Fruit fly (Drosophila melanogaster): ENCODE measurements around the gene PIG-Wb.

The PIG-Wb gene

dm6 chr3L:1756143-1756542 lies 18.2 kb upstream of the PIG-Wb start, which contains the start of gene CG8001:
TSS of gene CG8001 (plus strand) at chr3L:1756159.
- TF ChIP-seq toe (GFP tag; optimal IDR thresholded peaks at IDR 0.05) (no peak), ovo (GFP tag; optimal IDR thresholded peaks at IDR 0.05) (no peak), cnc (optimal IDR thresholded peaks at IDR 0.05) (no peak), CG7101 (tag; optimal IDR thresholded peaks at IDR 0.05) (no peak), CG7045 (GFP tag; optimal IDR thresholded peaks at IDR 0.05) (no peak), CG11617 (GFP tag; optimal IDR thresholded peaks at IDR 0.05) (no peak), Mnt (GFP tag; optimal IDR thresholded peaks at IDR 0.05) (no peak), CG5204 (GFP tag; optimal IDR thresholded peaks at IDR 0.05) (no peak), pad (GFP tag; optimal IDR thresholded peaks at IDR 0.05) (no peak), bab1 (GFP tag; optimal IDR thresholded peaks at IDR 0.05) (no peak), Crg-1 (GFP tag; optimal IDR thresholded peaks at IDR 0.05) (no peak), kay (GFP tag; ENCODE audit: borderline replicate concordance) (no peak), Hr96 (GFP tag; optimal IDR thresholded peaks at IDR 0.05) (no peak), CG12768 (GFP tag; optimal IDR thresholded peaks at IDR 0.05) (no peak)

DNA sequence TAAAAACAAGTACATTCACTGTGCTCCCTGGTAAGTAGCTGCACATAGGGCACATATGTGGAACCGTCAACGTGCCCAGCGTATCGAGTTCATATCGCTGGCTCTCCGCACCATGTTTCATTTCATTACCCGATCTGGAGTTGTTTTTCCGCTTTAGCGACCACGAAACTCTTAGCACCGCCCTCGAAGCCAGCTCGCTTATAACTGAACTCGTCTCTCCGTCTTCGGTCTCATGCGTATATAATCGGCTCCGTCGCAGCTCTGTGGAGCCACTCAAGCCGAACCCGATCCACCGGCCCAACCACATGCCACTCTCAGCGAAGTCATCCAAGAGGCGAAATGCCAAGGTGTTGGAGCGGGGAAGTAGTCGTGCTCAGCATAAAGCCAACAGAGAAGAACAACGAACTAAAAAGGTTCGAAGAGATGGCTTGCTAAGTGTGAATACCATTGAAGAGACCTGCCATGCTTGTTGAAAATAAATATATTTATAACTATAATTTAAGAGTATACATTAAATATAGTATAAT lies 17.6 kb upstream of the PIG-Wb start, which contains the start of gene Cht2:
Gene Cht2, minus strand, starts transcription at position 477 of the 527 bp plus-strand sequence.
- TF ChIP-seq CG12768 (GFP tag; optimal IDR thresholded peaks at IDR 0.05) (no peak), toe (GFP tag; optimal IDR thresholded peaks at IDR 0.05) (no peak), CG14711 (tag; optimal IDR thresholded peaks at IDR 0.05) (no peak), Crg-1 (GFP tag; optimal IDR thresholded peaks at IDR 0.05) (no peak), Mnt (GFP tag; optimal IDR thresholded peaks at IDR 0.05) (peak; percentile 20), tj (GFP tag; optimal IDR thresholded peaks at IDR 0.05) (peak; percentile 52), pad (GFP tag; optimal IDR thresholded peaks at IDR 0.05) (peak; percentile 71)

dm6 chr3L:1754935-1755334 lies 17.0 kb upstream of the PIG-Wb start:
- no peak for TF ChIP-seq kay (GFP tag; ENCODE audit: borderline replicate concordance)
- TF ChIP-seq CG7045 (GFP tag; optimal IDR thresholded peaks at IDR 0.05): no peak
- no peak for TF ChIP-seq CG14711 (tag; optimal IDR thresholded peaks at IDR 0.05)
- TF ChIP-seq ovo (GFP tag; optimal IDR thresholded peaks at IDR 0.05): no peak
- TF ChIP-seq CG7101 (tag; optimal IDR thresholded peaks at IDR 0.05): no peak
- TF ChIP-seq toe (GFP tag; optimal IDR thresholded peaks at IDR 0.05): no peak
- TF ChIP-seq cic (GFP tag; optimal IDR thresholded peaks at IDR 0.05): no peak
- TF ChIP-seq CG33017 (tag; optimal IDR thresholded peaks at IDR 0.05): no peak
- no peak for TF ChIP-seq CG12768 (GFP tag; optimal IDR thresholded peaks at IDR 0.05)
- TF ChIP-seq CG5204 (GFP tag; optimal IDR thresholded peaks at IDR 0.05): no peak

DNA sequence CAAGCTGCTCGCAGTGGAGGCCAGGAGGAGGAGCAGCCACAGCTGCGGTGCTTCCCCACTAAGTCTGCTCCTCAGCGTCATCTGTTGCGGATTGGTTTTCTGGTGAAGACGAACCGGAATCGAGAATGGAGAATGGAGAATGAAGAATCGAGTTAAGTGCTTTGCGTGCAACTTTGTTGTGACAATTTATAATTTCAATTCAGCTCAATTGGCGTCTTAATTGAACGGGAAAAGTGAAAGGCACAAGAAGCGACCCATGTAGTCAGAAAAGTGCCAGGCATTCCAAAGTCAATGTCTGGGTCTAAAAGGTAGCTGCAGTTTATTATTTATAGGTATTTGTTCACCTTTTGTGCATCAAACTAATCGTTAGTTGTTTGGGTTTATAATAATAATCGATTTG lies 16.4 kb upstream of the PIG-Wb start:
- TF ChIP-seq Mnt (GFP tag; optimal IDR thresholded peaks at IDR 0.05): no peak
- TF ChIP-seq tj (GFP tag; optimal IDR thresholded peaks at IDR 0.05): peak; percentile 33

DNA sequence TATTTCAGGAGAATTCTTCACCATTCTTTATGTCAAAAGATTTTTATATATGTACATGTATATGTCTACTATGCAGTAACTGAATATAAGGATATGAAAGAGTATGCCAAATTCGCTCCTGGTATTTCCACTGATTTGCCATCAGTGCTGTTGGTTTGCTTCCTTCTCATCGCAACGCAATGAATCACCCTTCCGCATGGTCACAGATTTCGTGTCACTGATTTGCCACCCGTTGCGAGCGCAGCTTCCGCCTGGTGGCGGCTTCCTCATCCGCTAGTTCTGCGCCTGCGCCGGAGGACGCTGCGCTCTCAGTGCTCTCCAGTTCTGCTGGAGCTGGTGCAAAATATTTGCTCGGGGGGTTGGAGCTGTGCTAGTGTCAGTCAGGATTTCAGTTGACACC lies 10.3 kb upstream of the PIG-Wb start:
- TF ChIP-seq kay (GFP tag; ENCODE audit: borderline replicate concordance): no peak
- no peak for TF ChIP-seq Mnt (GFP tag; optimal IDR thresholded peaks at IDR 0.05)
- TF ChIP-seq bab1 (GFP tag; optimal IDR thresholded peaks at IDR 0.05): no peak
- TF ChIP-seq Crg-1 (GFP tag; optimal IDR thresholded peaks at IDR 0.05): no peak
- TF ChIP-seq pad (GFP tag; optimal IDR thresholded peaks at IDR 0.05): no peak
- TF ChIP-seq CG33017 (tag; optimal IDR thresholded peaks at IDR 0.05): no peak
- no peak for TF ChIP-seq CG1620 (GFP tag; optimal IDR thresholded peaks at IDR 0.05)
- no peak for TF ChIP-seq cic (GFP tag; optimal IDR thresholded peaks at IDR 0.05)
- TF ChIP-seq Hr96 (GFP tag; optimal IDR thresholded peaks at IDR 0.05): no peak
- no peak for TF ChIP-seq Clk (GFP tag; optimal IDR thresholded peaks at IDR 0.05)
- TF ChIP-seq tj (GFP tag; optimal IDR thresholded peaks at IDR 0.05): no peak
- no peak for TF ChIP-seq CG12768 (GFP tag; optimal IDR thresholded peaks at IDR 0.05)
- TF ChIP-seq CG7101 (tag; optimal IDR thresholded peaks at IDR 0.05): no peak
- no peak for TF ChIP-seq CG14711 (tag; optimal IDR thresholded peaks at IDR 0.05)
- TF ChIP-seq cnc (optimal IDR thresholded peaks at IDR 0.05): no peak
- TF ChIP-seq CG5204 (GFP tag; optimal IDR thresholded peaks at IDR 0.05): no peak
- no peak for TF ChIP-seq ovo (GFP tag; optimal IDR thresholded peaks at IDR 0.05)
- TF ChIP-seq CG7045 (GFP tag; optimal IDR thresholded peaks at IDR 0.05): no peak

- TF ChIP-seq cic (GFP tag; optimal IDR thresholded peaks at IDR 0.05): no peak
- TF ChIP-seq CG7101 (tag; optimal IDR thresholded peaks at IDR 0.05): peak; percentile 84
- peak; percentile 84 for TF ChIP-seq CG14711 (tag; optimal IDR thresholded peaks at IDR 0.05)
- no peak for TF ChIP-seq cnc (optimal IDR thresholded peaks at IDR 0.05)
- peak; percentile 83 for TF ChIP-seq Crg-1 (GFP tag; optimal IDR thresholded peaks at IDR 0.05)
- TF ChIP-seq Hr96 (GFP tag; optimal IDR thresholded peaks at IDR 0.05): peak; percentile 78
- peak; percentile 24 for TF ChIP-seq ovo (GFP tag; optimal IDR thresholded peaks at IDR 0.05)
- peak; percentile 45 for TF ChIP-seq Mnt (GFP tag; optimal IDR thresholded peaks at IDR 0.05)
- TF ChIP-seq CG33017 (tag; optimal IDR thresholded peaks at IDR 0.05): peak; percentile 67
- TF ChIP-seq Clk (GFP tag; optimal IDR thresholded peaks at IDR 0.05): peak; percentile 55
- no peak for TF ChIP-seq kay (GFP tag; ENCODE audit: borderline replicate concordance)
- TF ChIP-seq pad (GFP tag; optimal IDR thresholded peaks at IDR 0.05): peak; percentile 80
- TF ChIP-seq CG7045 (GFP tag; optimal IDR thresholded peaks at IDR 0.05): peak; percentile 84
- peak; percentile 69 for TF ChIP-seq toe (GFP tag; optimal IDR thresholded peaks at IDR 0.05)
- peak; percentile 81 for TF ChIP-seq tj (GFP tag; optimal IDR thresholded peaks at IDR 0.05)
- TF ChIP-seq CG5204 (GFP tag; optimal IDR thresholded peaks at IDR 0.05): peak; percentile 66
- peak; percentile 98 for TF ChIP-seq bab1 (GFP tag; optimal IDR thresholded peaks at IDR 0.05)
- TF ChIP-seq CG12768 (GFP tag; optimal IDR thresholded peaks at IDR 0.05): peak; percentile 60
- TF ChIP-seq CG1620 (GFP tag; optimal IDR thresholded peaks at IDR 0.05): peak; percentile 84
- TF ChIP-seq CG11617 (GFP tag; optimal IDR thresholded peaks at IDR 0.05): peak; percentile 76
Observed at dm6 chr3L:1746338-1747199, 8.7 kb upstream of the PIG-Wb start, which contains the start of gene CG13921. TSS of gene CG13921 (plus strand) at chr3L:1746907.

Measured in whole organism, adult.